Fruit fly (Drosophila melanogaster): Measurements from ENCODE around the gene CG7453.
A peak's percentile ranks its signal among the peaks of the same experiment; 100 is the strongest.

The CG7453 gene

dm6 chrX:19167032-19167568, 12.9 kb upstream of the CG7453 start, which contains the start of gene RhoGAP18B (continued):
- TF ChIP-seq fd96Cb (tag; optimal IDR thresholded peaks at IDR 0.05) (no peak), Nf-YB (GFP tag; optimal IDR thresholded peaks at IDR 0.05) (no peak), CG1603 (tag; optimal IDR thresholded peaks at IDR 0.05) (no peak), Fer2 (tag; optimal IDR thresholded peaks at IDR 0.05) (no peak), fru (optimal IDR thresholded peaks at IDR 0.05) (no peak), Sox100B (GFP tag; optimal IDR thresholded peaks at IDR 0.05) (no peak), grau (tag; optimal IDR thresholded peaks at IDR 0.05) (no peak), Hr39 (optimal IDR thresholded peaks at IDR 0.05) (no peak), ara (GFP tag; IDR thresholded peaks at IDR 0.05) (no peak)

dm6 chrX:19167586-19168403, 12.2 kb upstream of the CG7453 start:
- no peak for TF ChIP-seq dpn (GFP tag; optimal IDR thresholded peaks at IDR 0.05)
- TF ChIP-seq Hr3 (GFP tag; optimal IDR thresholded peaks at IDR 0.05), result no peak
- TF ChIP-seq CG3163 (GFP tag; optimal IDR thresholded peaks at IDR 0.05), result no peak
- no peak for TF ChIP-seq CG14667 (GFP tag; IDR thresholded peaks at IDR 0.05)
- peak; percentile 24 for TF ChIP-seq lab (GFP tag; optimal IDR thresholded peaks at IDR 0.05)
- no peak for TF ChIP-seq lilli (GFP tag; optimal IDR thresholded peaks at IDR 0.05)
- no peak for TF ChIP-seq br (optimal IDR thresholded peaks at IDR 0.05)
- TF ChIP-seq CG1792 (GFP tag; optimal IDR thresholded peaks at IDR 0.05), result no peak
- TF ChIP-seq kah (GFP tag; optimal IDR thresholded peaks at IDR 0.05), result no peak
- TF ChIP-seq wdn (GFP tag; IDR thresholded peaks at IDR 0.05), result no peak
- TF ChIP-seq pan (optimal IDR thresholded peaks at IDR 0.05), result no peak
- peak in 1 of 2 experiments; percentile 49 for TF ChIP-seq pan (GFP tag; optimal IDR thresholded peaks at IDR 0.05 in 1 of 2, IDR thresholded peaks at IDR 0.05 in 1 of 2)
- TF ChIP-seq CG9797 (GFP tag; optimal IDR thresholded peaks at IDR 0.05), result no peak
- TF ChIP-seq Deaf1 (tag; optimal IDR thresholded peaks at IDR 0.05), result peak; percentile 31
- no peak for TF ChIP-seq Rx (GFP tag; IDR thresholded peaks at IDR 0.05)
- no peak for TF ChIP-seq Ssrp (tag; optimal IDR thresholded peaks at IDR 0.05)
- no peak for TF ChIP-seq CG11696 (GFP tag; IDR thresholded peaks at IDR 0.05)
- no peak for TF ChIP-seq jumu (GFP tag; optimal IDR thresholded peaks at IDR 0.05)
- peak; percentile 46 for TF ChIP-seq HLHmδ (GFP tag; optimal IDR thresholded peaks at IDR 0.05)
- TF ChIP-seq CG13894 (tag; optimal IDR thresholded peaks at IDR 0.05), result peak; percentile 70
- no peak for TF ChIP-seq dmrt11E (tag; optimal IDR thresholded peaks at IDR 0.05)
- peak; percentile 23 for TF ChIP-seq NfI (GFP tag; optimal IDR thresholded peaks at IDR 0.05)
- TF ChIP-seq CG12769 (tag; optimal IDR thresholded peaks at IDR 0.05), result peak; percentile 74
- peak; percentile 44 for TF ChIP-seq Rfx (GFP tag; IDR thresholded peaks at IDR 0.05)
- peak; percentile 16 for TF ChIP-seq pb (GFP tag; optimal IDR thresholded peaks at IDR 0.05)
- no peak for TF ChIP-seq Nf-YB (GFP tag; optimal IDR thresholded peaks at IDR 0.05)
- no peak for TF ChIP-seq bowl (GFP tag; IDR thresholded peaks at IDR 0.05)
- TF ChIP-seq D19B (GFP tag; optimal IDR thresholded peaks at IDR 0.05), result peak; percentile 51
- no peak for TF ChIP-seq org-1 (GFP tag; optimal IDR thresholded peaks at IDR 0.05)
- TF ChIP-seq sug (tag; optimal IDR thresholded peaks at IDR 0.05), result peak; percentile 66
- no peak for TF ChIP-seq Gsc (GFP tag; IDR thresholded peaks at IDR 0.05)
- peak; percentile 81; the same call in 3 of the 4 replicates for TF ChIP-seq chinmo (GFP tag; IDR thresholded peaks at IDR 0.05; ENCODE audit: partially characterized antibody)
- TF ChIP-seq sr (GFP tag; IDR thresholded peaks at IDR 0.05), result peak; percentile 87
- no peak for TF ChIP-seq cato (GFP tag; optimal IDR thresholded peaks at IDR 0.05; ENCODE audit: borderline replicate concordance)
- TF ChIP-seq Hr78 (GFP tag; optimal IDR thresholded peaks at IDR 0.05), result no peak
- TF ChIP-seq CG17359 (tag; optimal IDR thresholded peaks at IDR 0.05), result no peak
- no peak for TF ChIP-seq CG12744 (GFP tag; optimal IDR thresholded peaks at IDR 0.05)
- TF ChIP-seq MTF-1 (GFP tag; optimal IDR thresholded peaks at IDR 0.05; ENCODE audit: borderline replicate concordance), result peak; percentile 0
- no peak for TF ChIP-seq CG10979 (tag; optimal IDR thresholded peaks at IDR 0.05)
- peak; percentile 80 for TF ChIP-seq row (GFP tag; IDR thresholded peaks at IDR 0.05)
